Worm (Caenorhabditis elegans): ENCODE results near the gene srap-1.

srap-1 gene

DNA sequence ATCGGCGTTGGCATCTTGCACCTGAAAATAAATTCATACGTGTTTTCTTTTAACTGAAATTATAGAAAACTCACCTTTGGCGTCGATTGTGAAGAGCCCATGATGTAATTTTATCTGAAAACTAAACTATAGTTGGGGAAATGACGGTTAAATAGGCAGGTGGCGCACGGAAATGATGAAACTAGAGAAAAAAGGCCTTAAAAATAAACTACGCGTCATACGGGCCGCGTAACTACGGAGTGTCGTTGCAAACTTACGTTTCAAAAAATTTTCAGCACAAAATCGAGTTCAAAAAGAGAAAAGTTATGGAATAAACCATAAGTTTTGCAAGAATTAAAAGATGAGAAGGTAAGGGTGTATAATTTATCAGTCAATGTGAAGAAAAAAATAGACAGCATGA, 33.3 kb downstream of the srap-1 start, which contains the start of gene cchl-1 (continued):
- TF ChIP-seq nfya-1 (tag; optimal IDR thresholded peaks at IDR 0.05; ENCODE audit: borderline replicate concordance, insufficient read depth) (no peak), nhr-90 (tag; optimal IDR thresholded peaks at IDR 0.05) (no peak), C17E4.6 (GFP tag; IDR thresholded peaks at IDR 0.05) (0 out of 2 replicates have a peak, but pooled peaks have one; percentile 5), attf-5 (GFP tag; optimal IDR thresholded peaks at IDR 0.05) (peak; percentile 6), F37B4.10 (GFP tag; IDR thresholded peaks at IDR 0.05) (no peak), rcor-1 (GFP tag; IDR thresholded peaks at IDR 0.05) (no peak), ceh-79 (tag; optimal IDR thresholded peaks at IDR 0.05) (no peak), B0019.2 (GFP tag; conservative IDR thresholded peaks at IDR 0.05) (no peak), egrh-3 (GFP tag; IDR thresholded peaks at IDR 0.05) (0 out of 2 replicates have a peak, but pooled peaks have one; percentile 5), snpc-4 (GFP tag; optimal IDR thresholded peaks at IDR 0.05) (no peak), snpc-4 (tag; optimal IDR thresholded peaks at IDR 0.05) (peak in 1 of 4 experiments; percentile 19), F23B12.7 (tag; optimal IDR thresholded peaks at IDR 0.05; ENCODE audit: insufficient read depth) (peak; percentile 62), dox-1 (GFP tag; IDR thresholded peaks at IDR 0.05) (no peak), lin-54 (GFP tag; optimal IDR thresholded peaks at IDR 0.05) (no peak)

DNA sequence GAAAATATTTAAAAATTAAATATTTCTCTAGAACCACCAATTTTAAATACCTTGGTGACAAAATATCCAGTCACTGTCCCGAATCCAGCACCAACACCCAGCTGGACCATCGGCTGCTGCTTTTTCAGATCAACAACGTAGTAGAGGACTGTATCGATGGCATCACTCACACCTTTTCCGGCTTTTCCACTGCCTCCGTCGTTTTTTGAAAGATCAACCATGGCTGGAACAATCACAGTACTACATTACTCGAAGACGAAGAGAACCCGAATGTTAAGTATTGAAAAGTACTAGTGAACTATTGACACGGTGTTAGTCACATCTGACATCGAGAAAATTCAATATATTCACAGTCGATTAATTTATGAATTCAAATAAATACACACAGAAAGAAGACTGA, 34.1 kb downstream of the srap-1 start, which contains the start of gene fndc-1:
fndc-1 (minus strand) TSS at position 227 of the 400 bp plus-strand sequence.
- TF ChIP-seq attf-6 (GFP tag; IDR thresholded peaks at IDR 0.05) (0 out of 2 replicates have a peak, but pooled peaks have one; percentile 34), cebp-1 (GFP tag; IDR thresholded peaks at IDR 0.05) (no peak), cebp-1 (tag; optimal IDR thresholded peaks at IDR 0.05) (peak; percentile 33), Y95B8A.8 (GFP tag; IDR thresholded peaks at IDR 0.05) (peak; percentile 42; the same call in 1 of the 2 replicates), tbp1 (GFP tag; optimal IDR thresholded peaks at IDR 0.05) (peak; percentile 5), ekl-4 (GFP tag; IDR thresholded peaks at IDR 0.05) (0 out of 2 replicates have a peak, but pooled peaks have one; percentile 12), nhr-120 (GFP tag; IDR thresholded peaks at IDR 0.05) (no peak), F55B11.4 (tag; optimal IDR thresholded peaks at IDR 0.05; ENCODE audit: borderline replicate concordance, insufficient read depth) (no peak), xnd-1 (tag; optimal IDR thresholded peaks at IDR 0.05) (peak; percentile 13), lin-54 (GFP tag; optimal IDR thresholded peaks at IDR 0.05) (peak; percentile 44), lin-35 (GFP tag; optimal IDR thresholded peaks at IDR 0.05) (no peak), egl-18 (GFP tag; IDR thresholded peaks at IDR 0.05) (no peak), lir-1 (GFP tag; conservative IDR thresholded peaks at IDR 0.05) (no peak), ama-1 (optimal IDR thresholded peaks at IDR 0.05) (no peak), ama-1 (GFP tag; optimal IDR thresholded peaks at IDR 0.05) (peak in 1 of 2 experiments; percentile 6), snpc-1.3 (tag; optimal IDR thresholded peaks at IDR 0.05; ENCODE audit: insufficient read depth) (peak; percentile 30), D2030.7 (GFP tag; IDR thresholded peaks at IDR 0.05) (no peak), C17E4.6 (GFP tag; IDR thresholded peaks at IDR 0.05) (0 out of 2 replicates have a peak, but pooled peaks have one; percentile 25), Y53G8AR.9 (GFP tag; conservative IDR thresholded peaks at IDR 0.05) (peak; percentile 70), ztf-22 (GFP tag; optimal IDR thresholded peaks at IDR 0.05) (no peak), atf-7 (tag; optimal IDR thresholded peaks at IDR 0.05) (peak; percentile 23), lag-1 (GFP tag; IDR thresholded peaks at IDR 0.05) (peak; percentile 9; the same call in 1 of the 2 replicates), nfya-2 (GFP tag; IDR thresholded peaks at IDR 0.05) (0 out of 2 replicates have a peak, but pooled peaks have one; percentile 24), F10E7.11 (tag; optimal IDR thresholded peaks at IDR 0.05) (peak; percentile 35), nhr-90 (tag; optimal IDR thresholded peaks at IDR 0.05) (no peak), F23B12.7 (tag; optimal IDR thresholded peaks at IDR 0.05; ENCODE audit: insufficient read depth) (no peak), hsf-1 (GFP tag; IDR thresholded peaks at IDR 0.05) (peak; percentile 62), hmg-1.2 (GFP tag; IDR thresholded peaks at IDR 0.05) (peak; percentile 8; the same call in 1 of the 2 replicates), madf-8 (GFP tag; conservative IDR thresholded peaks at IDR 0.05) (peak; percentile 14; the same call in 1 of the 2 replicates), F57A8.1 (GFP tag; optimal IDR thresholded peaks at IDR 0.05) (no peak), lin-26 (GFP tag; IDR thresholded peaks at IDR 0.05) (peak; percentile 22; the same call in 1 of the 2 replicates), madf-6 (GFP tag; IDR thresholded peaks at IDR 0.05) (peak; percentile 65; the same call in 1 of the 2 replicates), mcd-1 (GFP tag; IDR thresholded peaks at IDR 0.05) (peak; percentile 37; the same call in 1 of the 2 replicates), madf-3 (GFP tag; IDR thresholded peaks at IDR 0.05) (peak; percentile 57), B0336.3 (GFP tag; IDR thresholded peaks at IDR 0.05) (peak; percentile 53; the same call in 1 of the 2 replicates)

Data from whole organism, young adult.